Worm (Caenorhabditis elegans) whole organism, young adult: Measurements from ENCODE around the gene srw-34.
"Not testable (repeated sequence)": the region's sequence is repeated elsewhere in the genome, so short reads cannot be mapped to it uniquely, and the experiment has no call there.

Source experiments
- B0261.1 ChIP-seq: sonication (generic microtip); optimal IDR thresholded peaks from 2 replicates; lab custom pipeline; 2016; ENCODE audit warnings: mild to moderate bottlenecking, missing genetic modification characterization, moderate library complexity, missing compliant biosample characterization
- B0336.3 ChIP-seq: fragments of 200-800 bp; sonication (Bioruptor generic); IDR thresholded peaks from 2 replicates; pipeline ENCODE4 v1.3.6; 2022; ENCODE audit warnings: missing genetic modification characterization, missing compliant biosample characterization
- F23B12.7 ChIP-seq: sonication (generic microtip); optimal IDR thresholded peaks from 2 replicates; lab custom pipeline; 2017; ENCODE audit warnings: missing genetic modification characterization, mild to moderate bottlenecking, missing compliant biosample characterization, antibody characterized with exemption, moderate library complexity; ENCODE audit not compliant: insufficient read depth
- F39B2.1 ChIP-seq: fragments of 200-800 bp; sonication (Bioruptor generic); IDR thresholded peaks from 2 replicates; pipeline ENCODE4 v1.3.6; 2022; ENCODE audit warnings: missing genetic modification reagents, missing genetic modification characterization, missing compliant biosample characterization
- F55B11.4 ChIP-seq: sonication (generic microtip); optimal IDR thresholded peaks from 2 replicates; lab custom pipeline; 2016; ENCODE audit warnings: missing compliant biosample characterization, missing genetic modification characterization, borderline replicate concordance; ENCODE audit not compliant: insufficient read depth
- Y53F4B.3 ChIP-seq: fragments of 200-800 bp; sonication (Bioruptor generic); IDR thresholded peaks from 2 replicates; pipeline ENCODE4 v1.3.6; 2022; ENCODE audit warnings: missing genetic modification reagents, missing genetic modification characterization, missing compliant biosample characterization
- Y67H2A.10 ChIP-seq: fragments of 200-800 bp; sonication (Bioruptor generic); conservative IDR thresholded peaks from 2 replicates; pipeline ENCODE4 v1.3.6; 2022; ENCODE audit warnings: missing genetic modification reagents, missing genetic modification characterization, missing compliant biosample characterization
- Y79H2A.3 ChIP-seq: fragments of 200-800 bp; sonication (Bioruptor generic); conservative IDR thresholded peaks from 2 replicates; pipeline ENCODE4 v1.3.6; 2022; ENCODE audit warnings: missing genetic modification reagents, missing genetic modification characterization, missing compliant biosample characterization
- Y95B8A.8 ChIP-seq: fragments of 200-800 bp; sonication (Bioruptor generic); IDR thresholded peaks from 2 replicates; pipeline ENCODE4 v1.3.6; 2022; ENCODE audit warnings: missing genetic modification reagents, missing genetic modification characterization, missing compliant biosample characterization
- ccch-3 ChIP-seq: fragments of 200-800 bp; sonication (Bioruptor generic); optimal IDR thresholded peaks from 2 replicates; lab custom pipeline; 2018; ENCODE audit warnings: mild to moderate bottlenecking, missing genetic modification characterization, missing compliant biosample characterization
- cebp-1 ChIP-seq, 2 experiments: fragments of 200-800 bp in 1 of 2; sonication (Bioruptor generic) in 1 of 2; sonication (generic microtip) in 1 of 2; IDR thresholded peaks in 1 of 2; optimal IDR thresholded peaks in 1 of 2; 2 replicates each; pipeline versions ENCODE4 v1.3.6 to Lab custom; 2017 to 2022; ENCODE audit warnings: missing compliant biosample characterization in 2 of 2, missing genetic modification characterization in 2 of 2, mild to moderate bottlenecking in 1 of 2, missing genetic modification reagents in 1 of 2, moderate library complexity in 1 of 2
- ceh-40 ChIP-seq: fragments of 200-800 bp; sonication (Bioruptor generic); IDR thresholded peaks from 2 replicates; pipeline ENCODE4 v1.3.6; 2022; ENCODE audit warnings: missing genetic modification characterization, missing compliant biosample characterization
- ceh-58 ChIP-seq: fragments of 200-800 bp; sonication (Bioruptor generic); IDR thresholded peaks from 2 replicates; pipeline ENCODE4 v1.3.6; 2022; ENCODE audit warnings: missing genetic modification characterization, missing compliant biosample characterization
- ceh-79 ChIP-seq: sonication (generic microtip); optimal IDR thresholded peaks from 2 replicates; lab custom pipeline; 2017; ENCODE audit warnings: mild to moderate bottlenecking, missing genetic modification characterization, missing compliant biosample characterization
- die-1 ChIP-seq: sonication (generic microtip); optimal IDR thresholded peaks from 2 replicates; lab custom pipeline; 2016; ENCODE audit warnings: missing genotype, mild to moderate bottlenecking, missing genetic modification characterization, missing compliant biosample characterization
- egl-44 ChIP-seq: fragments of 200-800 bp; sonication (Bioruptor generic); IDR thresholded peaks from 2 replicates; pipeline ENCODE4 v1.3.6; 2022; ENCODE audit warnings: missing genetic modification reagents, missing genetic modification characterization, missing compliant biosample characterization
- ets-4 ChIP-seq: fragments of 200-800 bp; sonication (Bioruptor generic); optimal IDR thresholded peaks from 2 replicates; lab custom pipeline; 2018; ENCODE audit warnings: mild to moderate bottlenecking, missing genetic modification characterization, missing compliant biosample characterization
- fkh-3 ChIP-seq: sonication (generic microtip); optimal IDR thresholded peaks from 2 replicates; lab custom pipeline; 2016; ENCODE audit warnings: mild to moderate bottlenecking, missing genetic modification characterization, missing compliant biosample characterization
- lag-1 ChIP-seq: fragments of 200-800 bp; sonication (Bioruptor generic); IDR thresholded peaks from 2 replicates; pipeline ENCODE4 v1.3.6; 2022; ENCODE audit warnings: missing genetic modification reagents, missing genetic modification characterization, missing compliant biosample characterization
- let-607 ChIP-seq, 2 experiments: fragments of 200-800 bp in 1 of 2; sonication (Bioruptor generic) in 1 of 2; sonication (generic microtip) in 1 of 2; optimal IDR thresholded peaks; 2 replicates each; lab custom pipeline; 2016 to 2018; ENCODE audit warnings: mild to moderate bottlenecking in 2 of 2, missing compliant biosample characterization in 2 of 2, missing genetic modification characterization in 2 of 2, moderate library complexity in 2 of 2, missing genotype in 1 of 2
- lsy-27 ChIP-seq: sonication (generic microtip); optimal IDR thresholded peaks from 2 replicates; lab custom pipeline; 2017; ENCODE audit warnings: missing genetic modification characterization, mild to moderate bottlenecking, missing compliant biosample characterization, antibody characterized with exemption, missing genotype, borderline replicate concordance; ENCODE audit not compliant: insufficient read depth
- mel-28 ChIP-seq: sonication (generic microtip); optimal IDR thresholded peaks from 2 replicates; lab custom pipeline; 2016; ENCODE audit warnings: borderline replicate concordance, mild to moderate bottlenecking, missing genetic modification characterization, missing compliant biosample characterization
- mes-4 ChIP-seq: sonication (generic microtip); optimal IDR thresholded peaks from 2 replicates; lab custom pipeline; 2016; ENCODE audit warnings: missing genotype, missing genetic modification characterization, missing compliant biosample characterization
- mxl-1 ChIP-seq: sonication (generic microtip); optimal IDR thresholded peaks from 2 replicates; lab custom pipeline; 2016; ENCODE audit warnings: missing genetic modification characterization, missing compliant biosample characterization
- nfya-1 ChIP-seq: sonication (generic microtip); optimal IDR thresholded peaks from 2 replicates; lab custom pipeline; 2017; ENCODE audit warnings: antibody characterized with exemption, missing compliant biosample characterization, missing genetic modification characterization, borderline replicate concordance; ENCODE audit not compliant: insufficient read depth
- nfyb-1 ChIP-seq: fragments of 200-800 bp; sonication (Bioruptor generic); IDR thresholded peaks from 2 replicates; pipeline ENCODE4 v1.3.6; 2022; ENCODE audit warnings: missing genetic modification reagents, missing genetic modification characterization, missing compliant biosample characterization
- nhr-179 ChIP-seq: sonication (generic microtip); optimal IDR thresholded peaks from 2 replicates; lab custom pipeline; 2016; ENCODE audit warnings: mild to moderate bottlenecking, missing genetic modification characterization, missing compliant biosample characterization
- nhr-80 ChIP-seq: sonication (generic microtip); optimal IDR thresholded peaks from 2 replicates; lab custom pipeline; 2016; ENCODE audit warnings: missing genetic modification characterization, missing compliant biosample characterization
- nhr-90 ChIP-seq: sonication (generic microtip); optimal IDR thresholded peaks from 2 replicates; lab custom pipeline; 2016; ENCODE audit warnings: missing genotype, mild to moderate bottlenecking, missing genetic modification characterization, missing compliant biosample characterization
- pbrm-1 ChIP-seq: fragments of 200-800 bp; sonication (Bioruptor generic); IDR thresholded peaks from 2 replicates; pipeline ENCODE4 v1.3.6; 2022; ENCODE audit warnings: missing genetic modification reagents, missing genetic modification characterization, missing compliant biosample characterization
- rec-8 ChIP-seq, 2 experiments: sonication (generic microtip); optimal IDR thresholded peaks; 2 replicates each; lab custom pipeline; 2016; ENCODE audit warnings: mild to moderate bottlenecking in 2 of 2, missing genetic modification characterization in 2 of 2, missing genetic modification reagents in 2 of 2, missing genotype in 2 of 2, missing biosample characterization in 1 of 2, missing compliant biosample characterization in 1 of 2, moderate library complexity in 1 of 2
- rpc-1 ChIP-seq, 2 experiments: fragments of 150-350 bp in 1 of 2; sonication (generic microtip) in 1 of 2; optimal IDR thresholded peaks; 2 replicates each; lab custom pipeline; 2014 to 2018; ENCODE audit warnings: missing biosample characterization in 1 of 2, missing genetic modification characterization in 1 of 2, missing genetic modification reagents in 1 of 2, missing genotype in 1 of 2
- sea-2 ChIP-seq: fragments of 200-800 bp; sonication (Bioruptor generic); IDR thresholded peaks from 2 replicates; pipeline ENCODE4 v1.3.6; 2022; ENCODE audit warnings: missing genetic modification characterization, missing compliant biosample characterization
- snpc-1.1 ChIP-seq: sonication (generic microtip); optimal IDR thresholded peaks from 2 replicates; lab custom pipeline; 2017; ENCODE audit warnings: missing genetic modification characterization, mild to moderate bottlenecking, missing compliant biosample characterization, antibody characterized with exemption, moderate library complexity, missing genotype, missing genetic modification reagents; ENCODE audit not compliant: insufficient read depth
- snpc-4 ChIP-seq, 5 experiments: fragments of 150-350 bp in 1 of 5; sonication (generic microtip) in 4 of 5; optimal IDR thresholded peaks; 2 replicates each; lab custom pipeline; 2014 to 2018; ENCODE audit warnings: missing genetic modification characterization in 5 of 5, missing biosample characterization in 3 of 5, antibody characterized with exemption in 2 of 5, mild to moderate bottlenecking in 2 of 5, missing compliant biosample characterization in 2 of 5, missing genotype in 2 of 5, moderate library complexity in 2 of 5, missing genetic modification reagents in 1 of 5
- somi-1 ChIP-seq: fragments of 200-800 bp; sonication (Bioruptor generic); optimal IDR thresholded peaks from 2 replicates; lab custom pipeline; 2018; ENCODE audit warnings: mild to moderate bottlenecking, missing genetic modification characterization, missing compliant biosample characterization
- sptf-2 ChIP-seq: fragments of 200-800 bp; sonication (Bioruptor generic); optimal IDR thresholded peaks from 2 replicates; lab custom pipeline; 2018; ENCODE audit warnings: mild to moderate bottlenecking, missing genetic modification characterization, missing compliant biosample characterization
- tbp1 ChIP-seq: fragments of 200-800 bp; sonication (Bioruptor generic); optimal IDR thresholded peaks from 2 replicates; lab custom pipeline; 2018; ENCODE audit warnings: mild to moderate bottlenecking, missing genetic modification characterization, missing compliant biosample characterization
- tbx-9 ChIP-seq: sonication (generic microtip); optimal IDR thresholded peaks from 2 replicates; lab custom pipeline; 2016; ENCODE audit warnings: borderline replicate concordance, missing genetic modification characterization, inconsistent platforms, missing compliant biosample characterization
- tlf-1 ChIP-seq: fragments of 200-800 bp; sonication (Bioruptor generic); optimal IDR thresholded peaks from 2 replicates; lab custom pipeline; 2018; ENCODE audit warnings: mild to moderate bottlenecking, missing genetic modification characterization, missing compliant biosample characterization
- unc-130 ChIP-seq: sonication (generic microtip); optimal IDR thresholded peaks from 2 replicates; lab custom pipeline; 2016; ENCODE audit warnings: missing genetic modification reagents, missing genetic modification characterization, missing compliant biosample characterization
- ztf-18 ChIP-seq: sonication (generic microtip); optimal IDR thresholded peaks from 2 replicates; lab custom pipeline; 2016; ENCODE audit warnings: missing genotype, mild to moderate bottlenecking, missing genetic modification characterization, missing compliant biosample characterization
- ztf-25 ChIP-seq: fragments of 200-800 bp; sonication (Bioruptor generic); IDR thresholded peaks from 2 replicates; pipeline ENCODE4 v1.3.6; 2022; ENCODE audit warnings: missing genetic modification reagents, missing genetic modification characterization, missing compliant biosample characterization

The srw-34 gene

ce11 chrV:16517619-16518018 is 4.5 kb downstream of the srw-34 start, which contains the start of gene F36D3.4:
Gene F36D3.4, minus strand, starts transcription at chrV:16517719.
- no peak for TF ChIP-seq sptf-2
- TF ChIP-seq fkh-3 (tag; lab: Kevin White, UChicago): no peak
- no peak for TF ChIP-seq mes-4 (tag; lab: Kevin White, UChicago)
- no peak for TF ChIP-seq unc-130 (GFP tag; lab: Kevin White, UChicago)
- no peak for TF ChIP-seq snpc-4 (GFP tag; optimal IDR thresholded peaks at IDR 0.05; lab: Kevin White, UChicago)
- TF ChIP-seq snpc-4 (tag; optimal IDR thresholded peaks at IDR 0.05; lab: Kevin White, UChicago): no peak
- no peak for TF ChIP-seq mel-28
- no peak for TF ChIP-seq Y53F4B.3
- no peak for TF ChIP-seq nhr-179 (tag; lab: Kevin White, UChicago)
- TF ChIP-seq ceh-58: no peak
- TF ChIP-seq ccch-3: no peak
- no peak for TF ChIP-seq cebp-1 (GFP tag; IDR thresholded peaks at IDR 0.05; lab: Robert Waterston, UW)
- no peak for TF ChIP-seq cebp-1 (tag; optimal IDR thresholded peaks at IDR 0.05; lab: Kevin White, UChicago)
- no peak for TF ChIP-seq mxl-1 (tag; lab: Kevin White, UChicago)
- TF ChIP-seq egl-44: no peak
- no peak for TF ChIP-seq ztf-18 (tag; lab: Kevin White, UChicago)
- TF ChIP-seq nhr-90 (tag; lab: Kevin White, UChicago): no peak
- TF ChIP-seq tlf-1 (GFP tag; lab: Kevin White, UChicago): no peak

ce11 chrV:16515140-16515539 is 7.0 kb downstream of the srw-34 start, which contains the start of gene F36D3.5:
Gene F36D3.5, minus strand, starts transcription at chrV:16515240.
- TF ChIP-seq snpc-1.1; somi-1 (GFP tag; lab: Kevin White, UChicago); unc-130 (GFP tag; lab: Kevin White, UChicago): not testable (repeated sequence)

- TF ChIP-seq tlf-1 (GFP tag; lab: Kevin White, UChicago): no peak
- no peak for TF ChIP-seq B0336.3 (GFP tag; lab: Robert Waterston, UW)
- TF ChIP-seq lsy-27: no peak
- TF ChIP-seq nhr-80 (tag; lab: Kevin White, UChicago): no peak
- no peak for TF ChIP-seq Y53F4B.3
- no peak for TF ChIP-seq F39B2.1
- no peak for TF ChIP-seq sea-2
- TF ChIP-seq pbrm-1 (GFP tag; lab: Robert Waterston, UW): no peak
- no peak for TF ChIP-seq let-607 (tag; optimal IDR thresholded peaks at IDR 0.05; lab: Kevin White, UChicago)
- TF ChIP-seq B0261.1 (tag; lab: Kevin White, UChicago): no peak
- no peak for TF ChIP-seq nfya-1
- TF ChIP-seq rpc-1 (optimal IDR thresholded peaks at IDR 0.05; lab: Kevin White, UChicago): no peak
- TF ChIP-seq rpc-1 (tag; optimal IDR thresholded peaks at IDR 0.05; lab: Kevin White, UChicago): no peak
- no peak for TF ChIP-seq nfyb-1
- TF ChIP-seq ceh-40 (GFP tag; lab: Robert Waterston, UW): no peak
- no peak for TF ChIP-seq tbp1 (GFP tag; lab: Kevin White, UChicago)
- no peak for TF ChIP-seq die-1 (tag; lab: Kevin White, UChicago)
- TF ChIP-seq snpc-1.1: no peak
Observed at ce11 chrV:16508667-16509066, 13.5 kb downstream of the srw-34 start, which contains the start of gene srr-3. Gene srr-3, minus strand, starts transcription at chrV:16508767.

ce11 chrV:16506650-16507049 is 15.5 kb downstream of the srw-34 start:
- TF ChIP-seq lag-1 (GFP tag; lab: Robert Waterston, UW): no peak
- TF ChIP-seq Y67H2A.10 (GFP tag; lab: Robert Waterston, UW): no peak
- no peak for TF ChIP-seq B0261.1 (tag; lab: Kevin White, UChicago)
- TF ChIP-seq egl-44: no peak
- no peak for TF ChIP-seq Y79H2A.3 (GFP tag; lab: Robert Waterston, UW)
- no peak for TF ChIP-seq ceh-79 (tag; lab: Kevin White, UChicago)
- no peak for TF ChIP-seq tbx-9
- TF ChIP-seq rec-8 (tag; optimal IDR thresholded peaks at IDR 0.05; lab: Kevin White, UChicago): no peak
- no peak for TF ChIP-seq Y95B8A.8 (GFP tag; lab: Robert Waterston, UW)
- no peak for TF ChIP-seq ztf-25
- TF ChIP-seq F23B12.7 (tag; lab: Kevin White, UChicago): no peak
- no peak for TF ChIP-seq F55B11.4 (tag; lab: Kevin White, UChicago)
- TF ChIP-seq ets-4 (GFP tag; lab: Kevin White, UChicago): no peak
- TF ChIP-seq nhr-80 (tag; lab: Kevin White, UChicago): no peak
